Worm (Caenorhabditis elegans) whole organism, L4/young adult: ENCODE data around the gene F14H8.2.
"Not testable (repeated sequence)": the region's sequence is repeated elsewhere in the genome, so short reads cannot be mapped to it uniquely, and the experiment has no call there.

Experiments used
- W03F9.2 ChIP-seq: fragments of 150-350 bp; optimal IDR thresholded peaks from 2 replicates; lab custom pipeline; 2014; ENCODE audit warnings: missing biosample characterization, missing genetic modification characterization
- dao-5 ChIP-seq: sonication (generic microtip); optimal IDR thresholded peaks from 2 replicates; lab custom pipeline; 2016; ENCODE audit warnings: missing genotype, missing genetic modification characterization, moderate library complexity, missing compliant biosample characterization
- him-1 ChIP-seq: sonication (generic microtip); optimal IDR thresholded peaks from 2 replicates; lab custom pipeline; 2016; ENCODE audit warnings: missing genotype, missing genetic modification reagents, missing genetic modification characterization, missing compliant biosample characterization

The F14H8.2 gene

DNA sequence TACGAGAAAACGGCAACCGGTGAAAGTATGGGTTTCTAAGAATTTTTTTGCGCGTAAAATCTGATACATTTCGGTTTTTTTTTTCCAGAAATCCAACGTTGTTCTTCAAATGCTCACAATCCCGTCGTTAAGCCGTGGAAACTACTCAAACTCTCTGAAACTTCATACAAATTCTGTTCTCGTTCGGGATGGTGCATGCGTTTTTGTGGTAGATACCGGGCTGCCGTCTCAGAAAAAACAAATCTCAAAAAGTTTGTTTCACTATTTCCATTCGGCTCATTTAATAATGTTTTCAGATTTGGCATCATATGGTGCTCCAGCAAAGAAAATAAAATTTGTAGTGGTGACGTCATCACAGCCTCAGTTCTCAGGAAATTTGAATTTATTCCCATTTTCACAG is 34.6 kb upstream of the F14H8.2 start:
- TF ChIP-seq dao-5 (tag; lab: Kevin White, UChicago) (no peak), him-1 (tag; lab: Kevin White, UChicago) (no peak), W03F9.2 (tag; lab: Kevin White, UChicago) (no peak)

DNA sequence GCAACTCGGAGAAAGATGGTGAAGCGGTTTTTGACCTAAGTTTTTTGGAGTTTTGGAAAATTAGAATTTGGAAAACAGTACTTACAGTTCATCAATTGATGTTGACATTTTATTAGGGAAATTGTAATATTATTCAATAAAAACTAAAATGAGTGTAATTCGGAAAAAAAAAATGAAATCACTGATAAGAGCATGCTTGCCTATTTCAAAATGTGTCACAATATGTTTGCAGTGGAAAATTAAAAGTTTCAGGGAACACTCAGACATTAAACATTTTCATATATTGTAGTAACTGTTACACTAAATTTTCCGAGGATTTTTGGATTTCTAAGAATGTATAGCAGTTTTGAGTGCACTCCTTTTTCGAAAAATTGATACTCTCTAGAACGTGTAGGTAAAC is 32.2 kb upstream of the F14H8.2 start, which contains the start of the genes fbxa-82 and C25D7.5:
fbxa-82 (minus strand) TSS at position 163 of the 400 bp plus-strand sequence.
C25D7.5 (plus strand) TSS at position 283 of the 400 bp plus-strand sequence.
- TF ChIP-seq dao-5 (tag; lab: Kevin White, UChicago) (no peak), W03F9.2 (tag; lab: Kevin White, UChicago) (no peak), him-1 (tag; lab: Kevin White, UChicago) (no peak)

ce11 chrV:15051720-15052119 is 31.6 kb upstream of the F14H8.2 start:
- TF ChIP-seq W03F9.2 (tag; lab: Kevin White, UChicago) (no peak), dao-5 (tag; lab: Kevin White, UChicago) (no peak), him-1 (tag; lab: Kevin White, UChicago) (no peak)

DNA sequence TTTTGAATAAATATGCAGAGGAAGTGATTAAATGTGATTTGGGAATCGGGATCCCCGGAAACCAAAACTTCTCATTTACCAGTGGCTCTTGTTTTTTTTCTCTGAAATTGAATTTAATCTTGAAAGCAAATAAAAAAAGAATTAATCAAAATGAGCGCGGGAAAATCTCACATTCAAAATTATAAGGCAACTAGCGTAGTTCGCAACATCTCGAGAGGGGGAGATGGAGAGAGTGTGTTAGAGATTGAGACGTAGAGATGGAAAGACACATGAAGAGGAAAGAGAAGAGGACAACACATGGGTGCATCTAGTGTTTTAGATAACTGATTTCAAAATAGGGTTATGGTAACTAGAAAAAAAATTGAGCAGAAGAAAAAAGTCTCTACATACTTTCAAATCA is 28.0 kb upstream of the F14H8.2 start, which contains the start of gene sdc-3:
sdc-3 (minus strand) TSS at position 101 of the 400 bp plus-strand sequence.
- TF ChIP-seq dao-5 (tag; lab: Kevin White, UChicago) (no peak), W03F9.2 (tag; lab: Kevin White, UChicago) (no peak), him-1 (tag; lab: Kevin White, UChicago) (no peak)

DNA sequence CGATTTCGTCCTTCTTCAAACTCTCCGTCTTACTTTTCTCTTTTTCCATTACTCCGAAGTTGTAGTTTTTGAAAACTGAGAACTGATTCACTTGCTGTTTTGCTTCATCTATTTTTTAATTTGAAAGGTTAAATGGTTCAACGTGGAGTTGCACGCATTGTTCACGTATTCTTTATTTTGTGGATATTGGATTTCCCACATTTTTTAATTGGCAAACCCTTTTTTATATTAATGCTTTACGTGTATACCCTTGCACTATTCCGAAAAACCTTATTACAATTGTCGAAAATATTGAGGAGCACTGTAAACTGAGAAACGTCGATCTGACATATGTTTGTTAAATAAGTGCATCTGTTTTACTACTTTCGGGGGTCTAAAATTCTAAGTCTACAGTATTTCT is 16.6 kb upstream of the F14H8.2 start, which contains the start of gene melo-3:
melo-3 (minus strand) TSS at position 101 of the 400 bp plus-strand sequence.
- not testable (repeated sequence) for TF ChIP-seq W03F9.2, him-1, dao-5 (tag; lab: Kevin White, UChicago)

DNA sequence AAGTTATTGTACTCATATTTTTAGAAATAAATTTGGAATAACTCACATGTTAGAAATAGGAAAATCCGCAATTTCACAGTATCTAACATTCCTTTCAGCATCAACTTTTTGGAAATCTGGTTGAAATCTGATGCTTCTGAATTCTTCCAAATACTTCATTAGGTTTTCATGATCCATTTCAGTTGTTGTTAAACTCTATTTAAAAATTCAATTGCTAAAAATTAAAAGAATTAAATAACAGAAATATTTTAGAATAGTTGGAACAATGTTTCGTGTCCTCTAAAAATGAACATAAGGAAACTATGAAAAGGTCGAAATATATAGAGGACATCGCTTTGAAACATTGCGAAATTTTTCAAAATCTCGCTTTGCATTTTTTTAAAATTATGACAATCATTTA is 11.2 kb upstream of the F14H8.2 start, which contains the start of gene cng-1:
cng-1 (minus strand) TSS at position 101 of the 400 bp plus-strand sequence.
- not testable (repeated sequence) for TF ChIP-seq him-1, dao-5, W03F9.2 (tag; lab: Kevin White, UChicago)

ce11 chrV:15028896-15029519 is 8.9 kb upstream of the F14H8.2 start, which contains the start of gene F14H8.8:
Gene F14H8.8, plus strand, starts transcription at chrV:15029469.
- TF ChIP-seq W03F9.2 (tag; lab: Kevin White, UChicago): no peak
- TF ChIP-seq dao-5 (tag; lab: Kevin White, UChicago): no peak
- TF ChIP-seq him-1 (tag; lab: Kevin White, UChicago): no peak

- no peak for TF ChIP-seq W03F9.2 (tag; lab: Kevin White, UChicago)
- no peak for TF ChIP-seq him-1 (tag; lab: Kevin White, UChicago)
- TF ChIP-seq dao-5 (tag; lab: Kevin White, UChicago): no peak
Measured at ce11 chrV:15023544-15023943, 3.4 kb upstream of the F14H8.2 start, which contains the start of gene F14H8.4. Gene F14H8.4, plus strand, starts transcription at chrV:15023844.

DNA sequence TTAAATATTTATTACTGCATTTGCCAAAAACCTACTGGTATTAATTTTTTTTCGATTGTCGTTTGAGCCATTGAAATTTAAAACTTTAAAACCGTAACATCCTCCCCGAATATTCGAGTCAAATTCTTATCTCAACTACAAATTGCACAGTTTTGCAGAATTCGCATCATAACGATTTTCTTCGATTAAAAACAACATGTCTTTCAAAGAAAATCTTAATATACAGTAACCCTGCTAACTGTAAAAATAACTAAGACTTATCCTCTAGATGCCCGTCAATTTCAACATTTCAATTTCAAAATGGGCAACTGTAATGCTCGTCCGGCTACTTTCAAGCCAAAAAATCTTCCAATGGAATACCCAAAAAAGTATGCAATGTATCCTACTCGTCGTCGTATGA is 603 bp upstream of the F14H8.2 start, which contains the start of gene F14H8.5:
F14H8.5 (plus strand) TSS at position 301 of the 400 bp plus-strand sequence.
- no peak for TF ChIP-seq W03F9.2 (tag; lab: Kevin White, UChicago)
- TF ChIP-seq him-1 (tag; lab: Kevin White, UChicago): no peak
- no peak for TF ChIP-seq dao-5 (tag; lab: Kevin White, UChicago)

DNA sequence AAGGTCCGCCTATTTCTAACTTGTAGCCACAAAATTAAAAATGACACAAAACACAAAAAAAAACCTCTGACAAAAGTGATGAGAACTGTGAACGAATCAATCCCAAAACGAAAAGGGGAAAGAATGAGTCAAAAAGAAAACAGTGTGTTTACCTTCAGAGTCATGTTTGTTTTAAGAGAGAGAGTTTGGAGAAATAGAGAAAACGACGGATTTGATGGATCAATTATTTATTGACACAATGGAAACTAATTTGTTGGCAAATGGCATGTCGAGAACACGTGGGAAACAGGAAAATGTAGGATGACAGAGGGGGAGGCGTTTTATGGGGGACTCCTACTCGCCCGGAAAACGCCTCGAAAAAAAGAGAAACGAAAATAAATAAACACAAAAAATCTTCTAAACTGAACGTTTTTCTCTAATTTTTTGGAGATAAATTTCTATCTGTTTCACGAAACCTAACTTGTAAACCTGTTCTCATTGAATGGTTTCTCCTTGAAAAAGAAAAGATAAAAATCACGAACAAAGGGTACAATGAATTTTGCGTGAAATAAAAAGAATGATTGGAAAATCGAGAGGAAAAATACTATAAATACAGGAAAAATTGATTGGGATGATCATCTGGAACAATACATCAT is 3.2 kb downstream of the F14H8.2 start:
- TF ChIP-seq W03F9.2 (tag; lab: Kevin White, UChicago) (no peak), him-1 (tag; lab: Kevin White, UChicago) (no peak), dao-5 (tag; lab: Kevin White, UChicago) (no peak)

ce11 chrV:15015799-15016198 is 4.3 kb downstream of the F14H8.2 start:
- TF ChIP-seq him-1 (tag; lab: Kevin White, UChicago) (no peak), W03F9.2 (tag; lab: Kevin White, UChicago) (no peak), dao-5 (tag; lab: Kevin White, UChicago) (no peak)

- TF ChIP-seq dao-5 (tag; lab: Kevin White, UChicago) (no peak), W03F9.2 (tag; lab: Kevin White, UChicago) (no peak), him-1 (tag; lab: Kevin White, UChicago) (no peak)
Measured at ce11 chrV:15014164-15014563, 6.0 kb downstream of the F14H8.2 start, which contains the start of gene obr-2. Gene obr-2, minus strand, starts transcription at chrV:15014264.

ce11 chrV:15013328-15013727 is 6.8 kb downstream of the F14H8.2 start:
- TF ChIP-seq dao-5 (tag; lab: Kevin White, UChicago) (no peak), W03F9.2 (tag; lab: Kevin White, UChicago) (no peak), him-1 (tag; lab: Kevin White, UChicago) (no peak)
